Fruit fly (Drosophila melanogaster): ENCODE data around the gene Grp170.

Gene Grp170

dm6 chrX:2317347-2317832, 42.5 kb upstream of the Grp170 start (continued):
- TF ChIP-seq CG12155 (GFP tag; optimal IDR thresholded peaks at IDR 0.05): no peak
- TF ChIP-seq CG14441 (GFP tag; IDR thresholded peaks at IDR 0.05): no peak
- no peak for TF ChIP-seq CG10209 (GFP tag; optimal IDR thresholded peaks at IDR 0.05)
- TF ChIP-seq nom (GFP tag; optimal IDR thresholded peaks at IDR 0.05): peak; percentile 57
- TF ChIP-seq CG15073 (GFP tag; optimal IDR thresholded peaks at IDR 0.05): no peak
- no peak for TF ChIP-seq H2.0 (GFP tag; IDR thresholded peaks at IDR 0.05)
- no peak for TF ChIP-seq CG10979 (tag; optimal IDR thresholded peaks at IDR 0.05)
- peak in 1 of 2 experiments; percentile 72 for TF ChIP-seq crp (GFP tag; optimal IDR thresholded peaks at IDR 0.05)
- TF ChIP-seq lilli (GFP tag; optimal IDR thresholded peaks at IDR 0.05): no peak
- no peak for TF ChIP-seq Fer2 (tag; optimal IDR thresholded peaks at IDR 0.05)
- 0 out of 2 replicates have a peak, but pooled peaks have one; percentile 21 for TF ChIP-seq ara (GFP tag; IDR thresholded peaks at IDR 0.05)
- TF ChIP-seq Side (GFP tag; optimal IDR thresholded peaks at IDR 0.05): no peak
- TF ChIP-seq Trl (optimal IDR thresholded peaks at IDR 0.05): peak; percentile 94 to 99
- TF ChIP-seq Trl (GFP tag; optimal IDR thresholded peaks at IDR 0.05): peak; percentile 63
- TF ChIP-seq Ets97D (GFP tag; optimal IDR thresholded peaks at IDR 0.05): no peak
- no peak for TF ChIP-seq CG12236 (GFP tag; optimal IDR thresholded peaks at IDR 0.05)
- peak; percentile 94 for TF ChIP-seq CG3163 (GFP tag; optimal IDR thresholded peaks at IDR 0.05)
- TF ChIP-seq CG17385 (GFP tag; optimal IDR thresholded peaks at IDR 0.05): peak; percentile 73
- no peak for TF ChIP-seq ash1 (GFP tag; optimal IDR thresholded peaks at IDR 0.05)
- TF ChIP-seq Adf1 (GFP tag; IDR thresholded peaks at IDR 0.05): peak; percentile 74
- no peak for TF ChIP-seq lov (optimal IDR thresholded peaks at IDR 0.05)
- TF ChIP-seq lov (GFP tag; IDR thresholded peaks at IDR 0.05): no peak
- TF ChIP-seq HLHmδ (GFP tag; optimal IDR thresholded peaks at IDR 0.05): peak; percentile 85
- TF ChIP-seq E2f2 (GFP tag; IDR thresholded peaks at IDR 0.05): peak; percentile 15; the same call in 1 of the 2 replicates
- no peak for TF ChIP-seq tio (GFP tag; optimal IDR thresholded peaks at IDR 0.05)
- TF ChIP-seq br (optimal IDR thresholded peaks at IDR 0.05): no peak
- TF ChIP-seq CG10366 (GFP tag; IDR thresholded peaks at IDR 0.05): no peak
- peak; percentile 7 for TF ChIP-seq chn (GFP tag; optimal IDR thresholded peaks at IDR 0.05)
- TF ChIP-seq CG17359 (tag; optimal IDR thresholded peaks at IDR 0.05): no peak
- no peak for TF ChIP-seq CG16813 (GFP tag; IDR thresholded peaks at IDR 0.05; ENCODE audit: partially characterized antibody)
- TF ChIP-seq ssp (GFP tag; IDR thresholded peaks at IDR 0.05): no peak
- TF ChIP-seq stwl (tag; optimal IDR thresholded peaks at IDR 0.05): no peak
- TF ChIP-seq repo (GFP tag; optimal IDR thresholded peaks at IDR 0.05): peak; percentile 1
- TF ChIP-seq gsb (GFP tag; IDR thresholded peaks at IDR 0.05): no peak
- peak; percentile 28; the same call in 1 of the 2 replicates for TF ChIP-seq sob (GFP tag; IDR thresholded peaks at IDR 0.05)
- no peak for TF ChIP-seq CG7357 (GFP tag; IDR thresholded peaks at IDR 0.05)
- TF ChIP-seq pros (GFP tag; optimal IDR thresholded peaks at IDR 0.05): peak; percentile 97
- TF ChIP-seq Dip2 (GFP tag; IDR thresholded peaks at IDR 0.05): no peak
- peak; percentile 41 for TF ChIP-seq ATbp (GFP tag; optimal IDR thresholded peaks at IDR 0.05)
- TF ChIP-seq tap (tag; optimal IDR thresholded peaks at IDR 0.05): no peak

- TF ChIP-seq NC2α (GFP tag; optimal IDR thresholded peaks at IDR 0.05) (no peak), Med (GFP tag) (peak; percentile 18), CG8089 (GFP tag; optimal IDR thresholded peaks at IDR 0.05) (no peak), ci (GFP tag; IDR thresholded peaks at IDR 0.05) (peak; percentile 15; the same call in 1 of the 3 replicates), shn (GFP tag; optimal IDR thresholded peaks at IDR 0.05) (no peak), cg (GFP tag; optimal IDR thresholded peaks at IDR 0.05) (peak; percentile 32), CG14965 (GFP tag; optimal IDR thresholded peaks at IDR 0.05; ENCODE audit: borderline replicate concordance) (no peak), crol (GFP tag; IDR thresholded peaks at IDR 0.05) (peak; percentile 77), schlank (tag; optimal IDR thresholded peaks at IDR 0.05) (no peak), ac (GFP tag; optimal IDR thresholded peaks at IDR 0.05) (peak; percentile 61), CG11456 (GFP tag; IDR thresholded peaks at IDR 0.05) (no peak), Sry-β (GFP tag; optimal IDR thresholded peaks at IDR 0.05) (no peak), CG11560 (tag; IDR thresholded peaks at IDR 0.05) (no peak), CG11696 (GFP tag; IDR thresholded peaks at IDR 0.05) (peak; percentile 72; the same call in 1 of the 2 replicates)
Measured at dm6 chrX:2308403-2308965, 33.6 kb upstream of the Grp170 start.

Data from whole organism, embryonic.